Worm (Caenorhabditis elegans) whole organism, L3 larva: ENCODE results near the gene memi-2.

ENCODE experiments used
- R02D3.7 ChIP-seq: fragments of 150-350 bp; optimal IDR thresholded peaks from 2 replicates; lab custom pipeline; 2014; ENCODE audit warnings: missing biosample characterization, missing genetic modification characterization
- ama-1 ChIP-seq: fragments of 150-350 bp; optimal IDR thresholded peaks from 2 replicates; lab custom pipeline; 2018
- ceh-82 ChIP-seq: fragments of 150-350 bp; optimal IDR thresholded peaks from 2 replicates; lab custom pipeline; 2014; ENCODE audit warnings: missing biosample characterization, missing genetic modification characterization
- egl-27 ChIP-seq: sonication (generic microtip); optimal IDR thresholded peaks from 4 replicates; lab custom pipeline; 2017; ENCODE audit warnings: missing biosample characterization, missing genetic modification reagents, missing genetic modification characterization
- hmg-11 ChIP-seq: sonication (generic microtip); optimal IDR thresholded peaks from 2 replicates; lab custom pipeline; 2016; ENCODE audit warnings: missing genetic modification characterization, missing compliant biosample characterization
- jun-1 ChIP-seq: fragments of 150-350 bp; optimal IDR thresholded peaks from 2 replicates; lab custom pipeline; 2014; ENCODE audit warnings: missing biosample characterization, missing genetic modification reagents, missing genetic modification characterization
- nfya-1 ChIP-seq: sonication (generic microtip); optimal IDR thresholded peaks from 2 replicates; lab custom pipeline; 2017; ENCODE audit warnings: missing genetic modification characterization, mild to moderate bottlenecking, missing compliant biosample characterization, antibody characterized with exemption, moderate library complexity; ENCODE audit not compliant: insufficient read depth
- nhr-11 ChIP-seq: fragments of 150-350 bp; optimal IDR thresholded peaks from 2 replicates; lab custom pipeline; 2014; ENCODE audit warnings: missing biosample characterization, missing genetic modification characterization
- sea-2 ChIP-seq: fragments of 150-350 bp; sonication (generic microtip); optimal IDR thresholded peaks from 4 replicates; lab custom pipeline; 2014; ENCODE audit warnings: missing biosample characterization, missing genetic modification reagents, missing genetic modification characterization
- snpc-4 ChIP-seq: fragments of 150-350 bp; optimal IDR thresholded peaks from 2 replicates; lab custom pipeline; 2014; ENCODE audit warnings: missing biosample characterization, missing genetic modification characterization
- unc-62 ChIP-seq: fragments of 150-350 bp; sonication (generic microtip); optimal IDR thresholded peaks from 4 replicates; lab custom pipeline; 2014; ENCODE audit warnings: missing biosample characterization, missing genetic modification reagents, missing genetic modification characterization
- ztf-11 ChIP-seq: fragments of 150-350 bp; optimal IDR thresholded peaks from 2 replicates; lab custom pipeline; 2014; ENCODE audit warnings: missing biosample characterization, missing genetic modification characterization
- ztf-4 ChIP-seq: fragments of 150-350 bp; optimal IDR thresholded peaks from 2 replicates; lab custom pipeline; 2014; ENCODE audit warnings: missing biosample characterization, missing genetic modification characterization

- TF ChIP-seq ztf-11 (no peak), egl-27 (tag; lab: Kevin White, UChicago) (no peak), jun-1 (no peak), hmg-11 (tag; lab: Kevin White, UChicago) (peak; percentile 65), sea-2 (GFP tag; lab: Kevin White, UChicago) (no peak), unc-62 (GFP tag; lab: Kevin White, UChicago) (no peak), nfya-1 (tag; lab: Kevin White, UChicago) (peak; percentile 26), ceh-82 (tag; lab: Kevin White, UChicago) (no peak), ama-1 (no peak), snpc-4 (no peak), R02D3.7 (no peak), ztf-4 (no peak), nhr-11 (tag; lab: Kevin White, UChicago) (no peak)
These were observed 16.4 kb downstream of the memi-2 start, which contains the start of gene rab-19 for ce11 chrIV:13383763-13384436.
